Fruit fly (Drosophila melanogaster) whole organism, prepupa: ENCODE results near the gene CG1986.

Experiments used
- Blimp-1 ChIP-seq: fragments of 200-800 bp; sonication (Bioruptor generic); optimal IDR thresholded peaks from 3 replicates; lab custom pipeline; 2017; ENCODE audit warnings: missing biosample characterization, missing genetic modification characterization, mild to moderate bottlenecking, moderate library complexity, missing genetic modification reagents
- CG15336 ChIP-seq: fragments of 200-800 bp; sonication (Bioruptor generic); IDR thresholded peaks from 2 replicates; pipeline ENCODE4 v1.3.6; 2022; ENCODE audit warnings: missing biosample characterization, missing genetic modification characterization
- CG34406 ChIP-seq: fragments of 200-800 bp; sonication (Bioruptor generic); optimal IDR thresholded peaks from 3 replicates; lab custom pipeline; 2016; ENCODE audit warnings: missing biosample characterization, missing genetic modification characterization
- OdsH ChIP-seq: fragments of 200-800 bp; sonication (Bioruptor generic); optimal IDR thresholded peaks from 3 replicates; lab custom pipeline; 2016; ENCODE audit warnings: missing biosample characterization, missing genetic modification characterization
- Smox ChIP-seq: fragments of 200-800 bp; sonication (Bioruptor generic); optimal IDR thresholded peaks from 3 replicates; lab custom pipeline; 2016; ENCODE audit warnings: missing biosample characterization, missing genetic modification characterization
- net ChIP-seq: fragments of 200-800 bp; sonication (Bioruptor generic); optimal IDR thresholded peaks from 3 replicates; lab custom pipeline; 2016; ENCODE audit warnings: missing biosample characterization, missing genetic modification characterization

dm6 chrX:9897599-9897998, 13.3 kb downstream of the CG1986 start:
- TF ChIP-seq net (no peak), Smox (GFP tag; lab: Kevin White, UChicago) (no peak), OdsH (GFP tag; lab: Kevin White, UChicago) (no peak), Blimp-1 (GFP tag; lab: Kevin White, UChicago) (no peak), CG34406 (GFP tag; lab: Kevin White, UChicago) (no peak), CG15336 (GFP tag; lab: Robert Waterston, UW) (no peak)
